Fruit fly (Drosophila melanogaster) whole organism, prepupa: Measurements from ENCODE around the gene bam.
A peak's percentile ranks its signal among the peaks of the same experiment; 100 is the strongest.

ENCODE experiments used
- Blimp-1 ChIP-seq: fragments of 200-800 bp; sonication (Bioruptor generic); optimal IDR thresholded peaks from 3 replicates; lab custom pipeline; 2017; ENCODE audit warnings: missing biosample characterization, missing genetic modification characterization, mild to moderate bottlenecking, moderate library complexity, missing genetic modification reagents
- CG11294 ChIP-seq: fragments of 200-800 bp; sonication (Bioruptor generic); IDR thresholded peaks from 2 replicates; pipeline ENCODE4 v1.3.6; 2022; ENCODE audit warnings: missing biosample characterization, missing genetic modification characterization
- CG11902 ChIP-seq: fragments of 200-800 bp; sonication (Bioruptor generic); optimal IDR thresholded peaks from 3 replicates; lab custom pipeline; 2016; ENCODE audit warnings: missing biosample characterization, missing genetic modification characterization
- CG1621 ChIP-seq: fragments of 200-800 bp; sonication (Bioruptor generic); optimal IDR thresholded peaks from 3 replicates; lab custom pipeline; 2018; ENCODE audit warnings: missing biosample characterization, mild to moderate bottlenecking, missing genetic modification characterization
- CG32006 ChIP-seq: fragments of 200-800 bp; sonication (Bioruptor generic); optimal IDR thresholded peaks from 3 replicates; lab custom pipeline; 2017; ENCODE audit warnings: missing biosample characterization, mild to moderate bottlenecking, missing genetic modification characterization
- CG3919 ChIP-seq: fragments of 200-800 bp; sonication (Bioruptor generic); optimal IDR thresholded peaks from 3 replicates; lab custom pipeline; 2016; ENCODE audit warnings: missing biosample characterization, missing genetic modification characterization
- CG4318 ChIP-seq: fragments of 200-800 bp; sonication (Bioruptor generic); optimal IDR thresholded peaks from 3 replicates; lab custom pipeline; 2017; ENCODE audit warnings: missing biosample characterization, mild to moderate bottlenecking, missing genetic modification characterization
- CG6276 ChIP-seq: fragments of 200-800 bp; sonication (Bioruptor generic); optimal IDR thresholded peaks from 2 replicates; lab custom pipeline; 2017; ENCODE audit warnings: missing biosample characterization, mild to moderate bottlenecking, missing genetic modification characterization
- CG6792 ChIP-seq: fragments of 200-800 bp; sonication (Bioruptor generic); optimal IDR thresholded peaks from 3 replicates; lab custom pipeline; 2016; ENCODE audit warnings: missing biosample characterization, missing genetic modification characterization
- CG6808 ChIP-seq: fragments of 200-800 bp; sonication (Bioruptor generic); optimal IDR thresholded peaks from 3 replicates; lab custom pipeline; 2017; ENCODE audit warnings: missing biosample characterization, missing genetic modification characterization, mild to moderate bottlenecking, moderate library complexity, missing genetic modification reagents
- CG7368 ChIP-seq: fragments of 200-800 bp; sonication (Bioruptor generic); optimal IDR thresholded peaks from 3 replicates; lab custom pipeline; 2016; ENCODE audit warnings: missing biosample characterization, missing genetic modification characterization
- CG8119 ChIP-seq: fragments of 200-800 bp; sonication (Bioruptor generic); IDR thresholded peaks from 3 replicates; pipeline ENCODE4 v1.3.6; 2022; ENCODE audit warnings: missing biosample characterization, missing genetic modification characterization
- CG8319 ChIP-seq: fragments of 200-800 bp; sonication (Bioruptor generic); optimal IDR thresholded peaks from 3 replicates; lab custom pipeline; 2016; ENCODE audit warnings: missing biosample characterization, missing genetic modification characterization
- Eip75B ChIP-seq: fragments of 200-800 bp; sonication (Bioruptor generic); optimal IDR thresholded peaks from 3 replicates; lab custom pipeline; 2016; ENCODE audit warnings: missing biosample characterization, missing genetic modification characterization
- Eip78C ChIP-seq: fragments of 200-800 bp; sonication (Bioruptor generic); peaks from one replicate; lab custom pipeline; 2016; ENCODE audit warnings: missing biosample characterization, missing genetic modification characterization
- Eip93F ChIP-seq: fragments of 200-800 bp; sonication (Bioruptor generic); optimal IDR thresholded peaks from 2 replicates; lab custom pipeline; 2016; ENCODE audit warnings: missing biosample characterization, mild to moderate bottlenecking, missing genetic modification characterization
- Ets21C ChIP-seq: fragments of 200-800 bp; sonication (Bioruptor generic); optimal IDR thresholded peaks from 3 replicates; lab custom pipeline; 2016; ENCODE audit warnings: missing biosample characterization, missing genetic modification characterization
- Lpt ChIP-seq: fragments of 200-800 bp; sonication (Bioruptor generic); optimal IDR thresholded peaks from 3 replicates; lab custom pipeline; 2016; ENCODE audit warnings: missing biosample characterization, missing genetic modification characterization
- Sox102F ChIP-seq: fragments of 200-800 bp; sonication (Bioruptor generic); optimal IDR thresholded peaks from 2 replicates; lab custom pipeline; 2016; ENCODE audit warnings: missing biosample characterization, mild to moderate bottlenecking, missing genetic modification characterization
- Sox14 ChIP-seq: fragments of 200-800 bp; sonication (Bioruptor generic); optimal IDR thresholded peaks from 3 replicates; lab custom pipeline; 2016; ENCODE audit warnings: missing biosample characterization, missing genetic modification characterization
- Sox15 ChIP-seq: fragments of 200-800 bp; sonication (Bioruptor generic); optimal IDR thresholded peaks from 3 replicates; lab custom pipeline; 2016; ENCODE audit warnings: missing biosample characterization, missing genetic modification characterization
- achi ChIP-seq: fragments of 200-800 bp; sonication (Bioruptor generic); optimal IDR thresholded peaks from 3 replicates; lab custom pipeline; 2016; ENCODE audit warnings: missing biosample characterization, missing genetic modification characterization
- acj6 ChIP-seq: fragments of 200-800 bp; sonication (Bioruptor generic); optimal IDR thresholded peaks from 3 replicates; lab custom pipeline; 2016; ENCODE audit warnings: missing biosample characterization, missing genetic modification characterization
- cyc ChIP-seq: fragments of 200-800 bp; sonication (Bioruptor generic); optimal IDR thresholded peaks from 3 replicates; lab custom pipeline; 2016; ENCODE audit warnings: missing biosample characterization, missing genetic modification characterization
- dac ChIP-seq: fragments of 200-800 bp; sonication (Bioruptor generic); optimal IDR thresholded peaks from 2 replicates; lab custom pipeline; 2017; ENCODE audit warnings: missing biosample characterization, mild to moderate bottlenecking, missing genetic modification characterization
- dsx ChIP-seq: fragments of 200-800 bp; optimal IDR thresholded peaks from 3 replicates; lab custom pipeline; 2019; ENCODE audit warnings: missing biosample characterization, mild to moderate bottlenecking, missing genetic modification characterization, moderate library complexity; ENCODE audit not compliant: poor library complexity, severe bottlenecking
- eg ChIP-seq: fragments of 200-800 bp; sonication (Bioruptor generic); IDR thresholded peaks from 3 replicates; pipeline ENCODE4 v1.3.6; 2022; ENCODE audit warnings: missing biosample characterization, missing genetic modification characterization
- esn ChIP-seq: fragments of 200-800 bp; sonication (Bioruptor generic); optimal IDR thresholded peaks from 2 replicates; lab custom pipeline; 2016; ENCODE audit warnings: missing biosample characterization, mild to moderate bottlenecking, missing genetic modification characterization, moderate library complexity
- fkh ChIP-seq: fragments of 200-800 bp; sonication (Bioruptor generic); optimal IDR thresholded peaks from 3 replicates; lab custom pipeline; 2017; ENCODE audit warnings: missing biosample characterization, mild to moderate bottlenecking, missing genetic modification characterization, moderate library complexity
- lz ChIP-seq: fragments of 200-800 bp; sonication (Bioruptor generic); optimal IDR thresholded peaks from 3 replicates; lab custom pipeline; 2016; ENCODE audit warnings: missing biosample characterization, missing genetic modification characterization
- ss ChIP-seq, 2 experiments: fragments of 200-800 bp; sonication (Bioruptor generic); optimal IDR thresholded peaks; 2 replicates in 1 of 2; 3 replicates in 1 of 2; lab custom pipeline; 2017 to 2018; ENCODE audit warnings: mild to moderate bottlenecking in 2 of 2, missing biosample characterization in 2 of 2, missing genetic modification characterization in 2 of 2, moderate library complexity in 1 of 2
- svp ChIP-seq: fragments of 200-800 bp; sonication (Bioruptor generic); peaks from one replicate; lab custom pipeline; 2016; ENCODE audit warnings: missing biosample characterization, missing genetic modification characterization
- vri ChIP-seq: fragments of 200-800 bp; sonication (Bioruptor generic); optimal IDR thresholded peaks from 3 replicates; lab custom pipeline; 2016; ENCODE audit warnings: missing biosample characterization, mild to moderate bottlenecking, missing genetic modification characterization

Gene bam

dm6 chr3R:25219018-25219417 lies 25.9 kb downstream of the bam start, which contains the start of gene CG31103:
Gene CG31103, plus strand, starts transcription at chr3R:25219318.
- TF ChIP-seq Sox14 (no peak), eg (GFP tag; lab: Robert Waterston, UW) (no peak), CG11294 (GFP tag; lab: Robert Waterston, UW) (no peak), Sox15 (GFP tag; lab: Kevin White, UChicago) (no peak), CG6792 (no peak), dac (GFP tag; lab: Kevin White, UChicago) (no peak), CG4318 (GFP tag; lab: Kevin White, UChicago) (no peak), Eip78C (GFP tag; lab: Kevin White, UChicago) (no peak), CG32006 (GFP tag; lab: Kevin White, UChicago) (no peak), Ets21C (GFP tag; lab: Kevin White, UChicago) (no peak), Sox102F (no peak), CG1621 (tag; lab: Kevin White, UChicago) (no peak), CG11902 (GFP tag; lab: Kevin White, UChicago) (no peak), fkh (no peak), Eip75B (GFP tag; lab: Kevin White, UChicago) (no peak), svp (GFP tag; lab: Kevin White, UChicago) (no peak), CG6808 (GFP tag; lab: Kevin White, UChicago) (no peak), CG7368 (GFP tag; lab: Kevin White, UChicago) (no peak), CG8319 (GFP tag; lab: Kevin White, UChicago) (no peak), Eip93F (no peak)

DNA sequence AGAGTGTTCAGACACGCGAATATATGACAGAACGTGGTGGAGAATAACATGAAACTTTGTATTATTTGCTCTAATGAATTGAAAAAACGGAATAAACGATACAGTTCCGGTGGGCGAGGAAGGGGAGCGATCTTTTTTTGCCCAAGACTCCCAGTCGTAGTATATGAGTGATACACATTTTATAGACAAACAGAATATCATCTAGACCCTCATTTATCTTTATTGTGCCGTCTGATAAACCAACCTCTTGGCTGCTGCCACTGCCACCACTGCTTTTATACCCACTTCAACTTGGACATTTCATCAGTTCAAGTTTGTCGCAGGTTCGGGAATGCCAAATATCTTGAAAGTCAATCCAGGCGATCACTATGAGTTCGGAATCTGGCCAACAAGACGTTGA lies 28.9 kb downstream of the bam start, which contains the start of gene CG31106:
CG31106 (plus strand) TSS at position 301 of the 400 bp plus-strand sequence.
- TF ChIP-seq CG6808 (GFP tag; lab: Kevin White, UChicago) (no peak), Blimp-1 (GFP tag; lab: Kevin White, UChicago) (no peak), Lpt (GFP tag; lab: Kevin White, UChicago) (no peak), Sox102F (no peak), Eip75B (GFP tag; lab: Kevin White, UChicago) (no peak), CG6276 (GFP tag; lab: Kevin White, UChicago) (no peak), acj6 (GFP tag; lab: Kevin White, UChicago) (no peak), ss (GFP tag; optimal IDR thresholded peaks at IDR 0.05; lab: Kevin White, UChicago) (no peak)

dm6 chr3R:25215123-25215522 lies 29.8 kb downstream of the bam start, which contains the start of gene Saysd1:
Gene Saysd1, minus strand, starts transcription at chr3R:25215188.
- TF ChIP-seq CG8119 (GFP tag; lab: Robert Waterston, UW) (no peak), esn (GFP tag; lab: Kevin White, UChicago) (peak; percentile 28), CG32006 (GFP tag; lab: Kevin White, UChicago) (no peak), dsx (GFP tag; lab: Kevin White, UChicago) (peak; percentile 33), achi (GFP tag; lab: Kevin White, UChicago) (peak; percentile 50), CG3919 (GFP tag; lab: Kevin White, UChicago) (peak; percentile 53), cyc (GFP tag; lab: Kevin White, UChicago) (peak; percentile 44), vri (GFP tag; lab: Kevin White, UChicago) (peak; percentile 60), fkh (peak; percentile 97), CG11902 (GFP tag; lab: Kevin White, UChicago) (no peak), Eip78C (GFP tag; lab: Kevin White, UChicago) (no peak)

DNA sequence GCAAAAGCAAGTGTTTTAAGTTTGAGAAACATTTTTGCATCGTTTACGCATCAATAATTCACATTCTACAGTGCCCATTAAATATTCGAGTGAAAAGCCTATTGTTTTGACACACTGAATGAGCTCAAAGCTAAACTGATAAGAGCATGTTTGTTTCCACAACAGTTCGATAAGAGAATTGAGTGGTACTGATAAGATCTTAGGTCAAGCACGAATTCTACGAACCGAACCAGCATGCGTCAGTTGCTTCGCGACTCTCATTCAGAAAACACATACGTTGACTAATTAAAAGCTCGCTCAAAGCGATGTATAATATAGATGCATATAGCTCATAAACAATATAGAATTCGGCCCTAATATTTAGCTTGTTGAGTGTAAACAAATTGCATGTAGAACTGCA lies 35.7 kb downstream of the bam start:
- TF ChIP-seq lz (GFP tag; lab: Kevin White, UChicago) (no peak), svp (GFP tag; lab: Kevin White, UChicago) (peak; percentile 88)
- TF ChIP-seq, all 60 proteins: peak for 1

DNA sequence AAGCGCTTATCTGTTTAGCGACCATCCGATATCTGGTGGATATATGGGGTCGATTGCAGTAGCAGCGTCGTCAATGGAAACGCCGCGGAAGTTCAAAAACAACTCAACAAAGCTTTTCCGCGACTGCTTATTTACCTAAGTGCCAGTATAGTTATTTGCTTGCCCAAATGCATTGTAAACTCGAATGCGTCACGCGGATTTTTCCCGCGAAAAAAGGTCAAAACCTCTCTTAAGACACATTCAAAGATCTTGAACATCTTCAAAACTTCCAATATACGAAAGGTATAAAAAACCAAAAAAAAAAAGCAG lies 36.2 kb downstream of the bam start:
- TF ChIP-seq Eip78C (GFP tag; lab: Kevin White, UChicago): peak; percentile 40
- no peak for TF ChIP-seq ss (GFP tag; optimal IDR thresholded peaks at IDR 0.05; lab: Kevin White, UChicago)
